Worm (Caenorhabditis elegans) whole organism, L2 larva: ENCODE data around the gene C06C6.7.

ENCODE experiments used
- C34F6.9 ChIP-seq: fragments of 150-350 bp; optimal IDR thresholded peaks from 2 replicates; lab custom pipeline; 2014; ENCODE audit warnings: missing biosample characterization, missing genetic modification characterization
- F13H6.1 ChIP-seq: sonication (generic microtip); optimal IDR thresholded peaks from 2 replicates; lab custom pipeline; 2016; ENCODE audit warnings: missing genetic modification characterization, missing compliant biosample characterization
- R02D3.7 ChIP-seq: fragments of 150-350 bp; optimal IDR thresholded peaks from 2 replicates; lab custom pipeline; 2014; ENCODE audit warnings: missing biosample characterization, missing genetic modification characterization
- alr-1 ChIP-seq: fragments of 150-350 bp; optimal IDR thresholded peaks from 2 replicates; lab custom pipeline; 2014; ENCODE audit warnings: missing biosample characterization, missing genetic modification characterization
- aly-2 ChIP-seq: fragments of 150-350 bp; optimal IDR thresholded peaks from 2 replicates; lab custom pipeline; 2014; ENCODE audit warnings: missing biosample characterization, missing genetic modification characterization
- ama-1 ChIP-seq: fragments of 150-350 bp; optimal IDR thresholded peaks from 2 replicates; lab custom pipeline; 2018; ENCODE audit warnings: inconsistent platforms
- ceh-16 ChIP-seq: fragments of 150-350 bp; optimal IDR thresholded peaks from 2 replicates; lab custom pipeline; 2014; ENCODE audit warnings: missing biosample characterization, missing genetic modification characterization
- crh-2 ChIP-seq: sonication (generic microtip); optimal IDR thresholded peaks from 2 replicates; lab custom pipeline; 2017; ENCODE audit warnings: missing biosample characterization, missing genetic modification characterization
- dmd-4 ChIP-seq: sonication (generic microtip); optimal IDR thresholded peaks from 2 replicates; lab custom pipeline; 2017; ENCODE audit warnings: missing biosample characterization, missing genetic modification characterization
- egl-27 ChIP-seq: sonication (generic microtip); optimal IDR thresholded peaks from 3 replicates; lab custom pipeline; 2017; ENCODE audit warnings: missing biosample characterization, missing genetic modification reagents, missing genetic modification characterization
- elt-3 ChIP-seq: sonication (generic microtip); optimal IDR thresholded peaks from 2 replicates; lab custom pipeline; 2017; ENCODE audit warnings: missing biosample characterization, missing genetic modification characterization
- fos-1 ChIP-seq: fragments of 150-350 bp; optimal IDR thresholded peaks from 2 replicates; lab custom pipeline; 2014; ENCODE audit warnings: missing biosample characterization, missing genetic modification characterization
- gmeb-1 ChIP-seq: fragments of 150-350 bp; optimal IDR thresholded peaks from 2 replicates; lab custom pipeline; 2014; ENCODE audit warnings: missing biosample characterization, missing genetic modification characterization
- lin-11 ChIP-seq: fragments of 150-350 bp; sonication (generic microtip); optimal IDR thresholded peaks from 2 replicates; lab custom pipeline; 2014; ENCODE audit warnings: missing biosample characterization, missing genetic modification characterization, inconsistent platforms, mixed read lengths
- lin-13 ChIP-seq: fragments of 150-350 bp; optimal IDR thresholded peaks from 2 replicates; lab custom pipeline; 2014; ENCODE audit warnings: missing biosample characterization, missing genetic modification reagents, missing genetic modification characterization
- lin-39 ChIP-seq: fragments of 150-350 bp; optimal IDR thresholded peaks from 2 replicates; lab custom pipeline; 2014; ENCODE audit warnings: missing biosample characterization, missing genetic modification reagents, missing genetic modification characterization
- lsy-2 ChIP-seq, 2 experiments: fragments of 150-350 bp in 1 of 2; sonication (generic microtip) in 1 of 2; optimal IDR thresholded peaks; 2 replicates each; lab custom pipeline; 2014 to 2017; ENCODE audit warnings: missing biosample characterization in 2 of 2, missing genetic modification characterization in 2 of 2
- mab-5 ChIP-seq: fragments of 150-350 bp; optimal IDR thresholded peaks from 2 replicates; lab custom pipeline; 2014; ENCODE audit warnings: missing biosample characterization, missing genetic modification characterization
- mbf-1 ChIP-seq: sonication (generic microtip); optimal IDR thresholded peaks from 2 replicates; lab custom pipeline; 2017; ENCODE audit warnings: missing biosample characterization, missing genetic modification characterization
- mdl-1 ChIP-seq, 2 experiments: fragments of 150-350 bp in 1 of 2; sonication (generic microtip) in 1 of 2; optimal IDR thresholded peaks; 2 replicates each; lab custom pipeline; 2017; ENCODE audit warnings: missing biosample characterization in 2 of 2, missing genetic modification characterization in 2 of 2
- nhr-12 ChIP-seq: fragments of 150-350 bp; optimal IDR thresholded peaks from 2 replicates; lab custom pipeline; 2014; ENCODE audit warnings: missing biosample characterization, missing genetic modification characterization
- nhr-129 ChIP-seq: fragments of 150-350 bp; optimal IDR thresholded peaks from 2 replicates; lab custom pipeline; 2014; ENCODE audit warnings: missing biosample characterization, missing genetic modification characterization
- nhr-21 ChIP-seq: fragments of 150-350 bp; optimal IDR thresholded peaks from 2 replicates; lab custom pipeline; 2014; ENCODE audit warnings: missing biosample characterization, missing genetic modification characterization
- nhr-237 ChIP-seq: fragments of 150-350 bp; optimal IDR thresholded peaks from 2 replicates; lab custom pipeline; 2014; ENCODE audit warnings: missing biosample characterization, missing genetic modification characterization
- nhr-25 ChIP-seq: fragments of 150-350 bp; sonication (generic microtip); optimal IDR thresholded peaks from 3 replicates; lab custom pipeline; 2014; ENCODE audit warnings: missing biosample characterization, missing genetic modification characterization
- nhr-6 ChIP-seq: fragments of 150-350 bp; optimal IDR thresholded peaks from 2 replicates; lab custom pipeline; 2014; ENCODE audit warnings: missing biosample characterization, missing genetic modification characterization
- nhr-77 ChIP-seq: fragments of 150-350 bp; optimal IDR thresholded peaks from 2 replicates; lab custom pipeline; 2014; ENCODE audit warnings: missing biosample characterization, missing genetic modification characterization
- sem-4 ChIP-seq: fragments of 150-350 bp; optimal IDR thresholded peaks from 2 replicates; lab custom pipeline; 2014; ENCODE audit warnings: missing biosample characterization, missing genetic modification reagents, missing genetic modification characterization
- sma-3 ChIP-seq: sonication (generic microtip); optimal IDR thresholded peaks from 2 replicates; lab custom pipeline; 2016; ENCODE audit warnings: missing genetic modification reagents, missing genetic modification characterization, missing compliant biosample characterization
- sma-9 ChIP-seq, 2 experiments: fragments of 150-350 bp in 1 of 2; sonication (generic microtip) in 1 of 2; optimal IDR thresholded peaks; 2 replicates each; lab custom pipeline; 2014 to 2016; ENCODE audit warnings: missing genetic modification characterization in 2 of 2, mild to moderate bottlenecking in 1 of 2, missing biosample characterization in 1 of 2, missing compliant biosample characterization in 1 of 2, missing genetic modification reagents in 1 of 2, moderate library complexity in 1 of 2
- snpc-4 ChIP-seq: fragments of 150-350 bp; optimal IDR thresholded peaks from 2 replicates; lab custom pipeline; 2014; ENCODE audit warnings: missing biosample characterization, missing genetic modification characterization
- unc-39 ChIP-seq: fragments of 150-350 bp; optimal IDR thresholded peaks from 2 replicates; lab custom pipeline; 2014; ENCODE audit warnings: missing biosample characterization, missing genetic modification characterization
- unc-55 ChIP-seq: fragments of 150-350 bp; sonication (generic microtip); optimal IDR thresholded peaks from 3 replicates; lab custom pipeline; 2014; ENCODE audit warnings: missing biosample characterization, missing genetic modification reagents, missing genetic modification characterization
- zag-1 ChIP-seq: fragments of 150-350 bp; optimal IDR thresholded peaks from 2 replicates; lab custom pipeline; 2014; ENCODE audit warnings: missing biosample characterization, missing genetic modification characterization
- ztf-1 ChIP-seq: fragments of 200-800 bp; sonication (Bioruptor generic); conservative IDR thresholded peaks from 2 replicates; pipeline ENCODE4 v1.3.6; 2022; ENCODE audit warnings: missing genetic modification characterization, missing compliant biosample characterization
- ztf-11 ChIP-seq: sonication (generic microtip); optimal IDR thresholded peaks from 2 replicates; lab custom pipeline; 2017; ENCODE audit warnings: missing biosample characterization, missing genetic modification characterization

Gene C06C6.7

DNA sequence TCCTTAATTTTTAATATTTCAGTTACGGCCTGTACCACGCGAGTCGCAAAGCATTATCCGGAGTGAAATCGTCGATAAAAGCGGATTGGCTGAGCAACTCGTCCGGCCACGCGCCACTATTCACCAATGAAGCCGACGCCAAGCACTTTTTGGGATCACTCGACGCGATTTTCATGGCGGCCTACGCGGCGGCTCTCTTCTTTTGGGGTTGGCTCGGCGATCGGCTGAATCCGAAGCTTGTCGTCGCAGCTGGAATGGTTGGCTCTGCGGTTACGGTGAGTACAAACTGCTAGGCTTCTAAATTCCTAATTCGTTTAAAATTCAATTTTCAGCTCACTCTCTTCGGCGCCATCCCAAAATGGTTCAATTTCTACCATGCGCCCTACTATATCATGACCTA lies 33.0 kb downstream of the C06C6.7 start:
- no peak for TF ChIP-seq alr-1
- no peak for TF ChIP-seq ceh-16 (tag; lab: Kevin White, UChicago)
- TF ChIP-seq F13H6.1 = no peak
- TF ChIP-seq C34F6.9 (tag; lab: Kevin White, UChicago) = no peak
- TF ChIP-seq nhr-21 (tag; lab: Kevin White, UChicago) = no peak
- TF ChIP-seq unc-39 (tag; lab: Kevin White, UChicago) = no peak
- no peak for TF ChIP-seq nhr-129 (tag; lab: Kevin White, UChicago)
- TF ChIP-seq mab-5 (tag; lab: Kevin White, UChicago) = no peak

DNA sequence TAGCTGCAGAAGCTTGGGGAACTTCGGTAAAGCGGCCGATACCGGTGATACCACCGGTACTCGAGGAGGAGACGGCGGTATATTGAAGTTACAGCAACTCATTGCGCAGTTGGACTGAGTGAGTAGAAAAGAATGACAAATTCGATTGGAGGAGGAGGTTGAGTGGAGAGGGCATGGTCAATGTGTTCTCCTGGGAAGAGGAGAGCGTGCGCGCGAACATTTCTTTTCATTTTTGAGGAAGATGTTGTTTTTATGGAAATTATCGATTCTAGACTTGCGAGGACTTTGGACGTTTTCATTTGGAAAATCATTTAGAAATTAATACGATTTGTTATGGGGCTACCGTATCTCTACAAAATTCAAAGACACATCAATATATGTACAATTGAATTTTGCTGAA lies 37.3 kb downstream of the C06C6.7 start:
- TF ChIP-seq sma-3 (GFP tag; lab: Kevin White, UChicago) (no peak), fos-1 (tag; lab: Kevin White, UChicago) (no peak), unc-55 (GFP tag; lab: Kevin White, UChicago) (no peak), nhr-25 (tag; lab: Kevin White, UChicago) (no peak), ztf-1 (GFP tag; lab: Robert Waterston, UW) (no peak), zag-1 (tag; lab: Kevin White, UChicago) (no peak), ama-1 (lab: Kevin White, UChicago) (no peak), nhr-129 (tag; lab: Kevin White, UChicago) (no peak), unc-39 (tag; lab: Kevin White, UChicago) (no peak), ztf-11 (no peak), aly-2 (tag; lab: Kevin White, UChicago) (no peak), lin-13 (GFP tag; lab: Kevin White, UChicago) (no peak), mdl-1 (tag; optimal IDR thresholded peaks at IDR 0.05; lab: Kevin White, UChicago) (no peak), lin-11 (no peak), egl-27 (tag; lab: Kevin White, UChicago) (no peak)

DNA sequence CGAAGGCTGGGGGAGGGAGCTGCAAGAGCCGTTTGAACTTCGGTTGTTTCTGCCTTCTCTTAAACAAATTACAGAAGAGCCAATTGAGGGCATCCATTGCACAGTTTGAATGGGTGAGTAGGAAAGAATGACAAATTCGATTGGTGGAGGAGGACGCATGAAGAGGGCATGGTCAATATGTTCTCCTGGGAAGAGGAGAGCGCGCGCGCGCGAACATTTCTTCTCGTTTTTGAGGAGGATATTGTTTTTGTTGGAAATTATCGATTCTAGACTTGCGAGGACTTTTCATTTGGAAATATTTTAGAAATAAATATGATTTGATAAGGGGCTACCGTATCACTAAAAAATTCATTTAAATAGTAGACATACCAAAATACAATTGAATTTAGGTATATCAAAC lies 39.6 kb downstream of the C06C6.7 start, which contains the start of gene T10C6.7:
T10C6.7 (minus strand) TSS at position 143 of the 400 bp plus-strand sequence.
- TF ChIP-seq nhr-129 (tag; lab: Kevin White, UChicago) (no peak), fos-1 (tag; lab: Kevin White, UChicago) (no peak), elt-3 (tag; lab: Kevin White, UChicago) (no peak), mbf-1 (tag; lab: Kevin White, UChicago) (no peak), sem-4 (tag; lab: Kevin White, UChicago) (no peak), lsy-2 (tag; optimal IDR thresholded peaks at IDR 0.05; lab: Kevin White, UChicago) (no peak), unc-39 (tag; lab: Kevin White, UChicago) (no peak)

DNA sequence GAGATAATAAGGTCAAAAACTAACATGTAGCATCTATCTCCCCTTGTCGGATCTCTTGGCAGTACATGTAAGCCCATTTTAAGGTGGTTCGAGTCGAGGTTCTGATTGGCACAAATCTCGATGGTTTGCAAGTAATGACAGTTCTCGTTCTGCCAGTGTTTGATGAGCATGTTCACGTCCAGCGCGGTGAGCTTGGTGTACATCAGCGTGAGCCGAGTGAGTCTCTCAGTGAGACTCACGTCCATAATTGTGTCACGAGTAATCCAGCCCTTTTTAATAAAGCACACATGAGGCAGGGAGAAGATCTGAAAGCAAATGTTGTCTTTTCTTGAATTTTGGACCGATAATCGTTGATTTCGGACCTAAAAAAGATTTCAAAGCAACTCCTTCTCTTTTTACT lies 40.8 kb downstream of the C06C6.7 start, which contains the start of gene T10C6.16:
T10C6.16 (minus strand) TSS at position 245 of the 400 bp plus-strand sequence.
- no peak for TF ChIP-seq nhr-237 (tag; lab: Kevin White, UChicago)
- TF ChIP-seq lin-39 (tag; lab: Kevin White, UChicago) = no peak
- no peak for TF ChIP-seq snpc-4
- TF ChIP-seq dmd-4 (tag; lab: Kevin White, UChicago) = no peak
- TF ChIP-seq ztf-1 (GFP tag; lab: Robert Waterston, UW) = no peak
- no peak for TF ChIP-seq lin-11
- TF ChIP-seq lsy-2 (tag; optimal IDR thresholded peaks at IDR 0.05; lab: Kevin White, UChicago) = no peak
- no peak for TF ChIP-seq aly-2 (tag; lab: Kevin White, UChicago)
- no peak for TF ChIP-seq ama-1 (lab: Kevin White, UChicago)
- no peak for TF ChIP-seq F13H6.1
- no peak for TF ChIP-seq mbf-1 (tag; lab: Kevin White, UChicago)
- TF ChIP-seq nhr-12 (tag; lab: Kevin White, UChicago) = no peak
- no peak for TF ChIP-seq nhr-77 (tag; lab: Kevin White, UChicago)
- TF ChIP-seq sma-9 (GFP tag; optimal IDR thresholded peaks at IDR 0.05; lab: Kevin White, UChicago) = no peak
- no peak for TF ChIP-seq sma-9 (tag; optimal IDR thresholded peaks at IDR 0.05; lab: Kevin White, UChicago)
- no peak for TF ChIP-seq gmeb-1 (tag; lab: Kevin White, UChicago)
- TF ChIP-seq zag-1 (tag; lab: Kevin White, UChicago) = no peak

DNA sequence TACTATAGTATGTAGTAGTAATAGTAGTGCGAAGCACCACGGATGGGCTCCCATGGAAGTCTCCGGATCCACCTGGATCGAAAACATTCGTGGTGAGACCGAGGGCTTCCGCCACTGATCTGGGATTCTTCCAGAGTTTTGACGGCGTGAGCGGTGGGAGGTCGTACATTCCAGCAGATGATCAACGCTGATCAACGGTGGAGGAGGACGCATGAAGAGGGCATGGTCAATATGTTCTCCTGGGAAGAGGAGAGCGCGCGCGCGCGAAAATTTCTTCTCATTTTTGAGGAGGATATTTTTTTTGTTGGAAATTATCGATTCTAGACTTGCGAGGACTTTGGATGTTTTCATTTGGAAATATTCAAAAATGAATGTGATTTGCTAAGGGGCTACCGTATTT lies 41.5 kb downstream of the C06C6.7 start:
- no peak for TF ChIP-seq ztf-1 (GFP tag; lab: Robert Waterston, UW)
- TF ChIP-seq elt-3 (tag; lab: Kevin White, UChicago) = no peak
- TF ChIP-seq crh-2 (tag; lab: Kevin White, UChicago) = no peak
- TF ChIP-seq gmeb-1 (tag; lab: Kevin White, UChicago) = no peak
- no peak for TF ChIP-seq C34F6.9 (tag; lab: Kevin White, UChicago)
- TF ChIP-seq R02D3.7 (tag; lab: Kevin White, UChicago) = no peak
- no peak for TF ChIP-seq nhr-6 (tag; lab: Kevin White, UChicago)
